Worm (Caenorhabditis elegans): ENCODE results near the gene cnc-1.

Gene cnc-1

DNA sequence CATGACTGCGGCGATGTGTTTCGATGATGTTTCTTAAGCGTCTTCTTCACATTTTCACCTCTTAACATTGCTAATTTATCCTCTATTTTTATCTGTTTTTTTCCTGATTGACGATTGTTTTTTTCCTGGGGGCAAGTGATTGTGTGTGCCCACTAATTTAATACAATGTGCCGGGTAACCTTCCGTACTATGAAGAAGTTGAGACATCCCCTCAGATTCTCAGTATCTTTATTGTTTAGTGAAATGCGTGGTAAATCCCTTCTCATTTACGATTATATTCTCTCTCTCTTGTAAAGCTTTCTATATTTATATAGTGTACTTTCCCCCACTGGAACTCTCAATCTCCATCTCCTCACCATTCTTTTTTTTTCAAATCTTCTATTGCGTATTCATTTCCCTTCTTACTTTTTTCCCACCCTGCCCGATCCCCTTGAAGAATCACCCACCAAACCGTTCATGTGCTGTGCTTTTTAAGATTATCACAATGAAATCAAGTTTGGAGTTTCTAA lies 32.3 kb upstream of the cnc-1 start:
- TF ChIP-seq arid-1 (GFP tag; conservative IDR thresholded peaks at IDR 0.05) (peak; percentile 36; the same call in 1 of the 2 replicates), Y105C5A.15 (GFP tag; IDR thresholded peaks at IDR 0.05) (0 out of 2 replicates have a peak, but pooled peaks have one; percentile 16), lin-38 (GFP tag; IDR thresholded peaks at IDR 0.05) (peak; percentile 47; the same call in 1 of the 2 replicates), ctbp-1 (GFP tag; IDR thresholded peaks at IDR 0.05) (no peak), mep-1 (tag; optimal IDR thresholded peaks at IDR 0.05) (peak; percentile 1)

DNA sequence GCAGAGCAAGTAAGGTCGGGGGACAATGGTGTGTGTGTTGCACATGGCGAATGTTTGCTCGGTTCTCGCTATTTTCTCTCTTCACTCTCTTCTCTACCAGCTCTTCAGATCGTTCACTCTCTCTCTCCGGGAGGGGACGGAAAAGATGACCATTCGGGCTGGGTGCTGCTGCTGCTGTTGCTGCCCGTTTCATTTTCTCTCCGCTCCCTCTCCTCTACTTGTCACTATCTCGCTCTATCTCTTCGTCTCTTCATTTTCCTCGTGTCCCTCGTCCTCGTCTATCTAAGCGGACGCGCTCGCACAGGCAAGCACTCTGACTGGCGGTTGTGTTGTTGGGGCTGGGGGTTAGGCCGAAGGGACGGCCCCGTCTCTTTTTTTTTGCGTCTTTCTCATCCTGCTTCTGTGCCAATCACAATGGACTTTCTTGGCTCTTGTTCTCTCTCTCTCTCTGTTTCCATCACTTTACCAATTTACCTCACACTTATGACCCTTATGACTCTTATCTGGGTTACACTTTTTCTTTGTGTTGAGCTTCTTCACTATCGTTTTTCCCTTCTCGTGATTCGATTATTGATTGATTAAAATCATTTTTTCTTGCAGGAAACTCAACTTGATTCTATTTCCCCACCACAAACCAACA lies 30.5 kb upstream of the cnc-1 start, which contains the start of the genes F53E2.2 and unc-60:
Gene F53E2.2 (plus strand): TSS at position 601 of the 640 bp plus-strand sequence.
Gene unc-60 (plus strand): TSS at position 601 of the 640 bp plus-strand sequence.
- no peak for TF ChIP-seq fkh-10 (GFP tag; optimal IDR thresholded peaks at IDR 0.05)
- no peak for TF ChIP-seq lin-1 (GFP tag; IDR thresholded peaks at IDR 0.05)
- TF ChIP-seq nhr-11 (tag; optimal IDR thresholded peaks at IDR 0.05): no peak
- TF ChIP-seq hlh-30 (tag; optimal IDR thresholded peaks at IDR 0.05; ENCODE audit: insufficient read depth): peak; percentile 72
- TF ChIP-seq skn-1 (tag; optimal IDR thresholded peaks at IDR 0.05): no peak
- no peak for TF ChIP-seq arid-1 (GFP tag; conservative IDR thresholded peaks at IDR 0.05)
- TF ChIP-seq dpl-1 (GFP tag; optimal IDR thresholded peaks at IDR 0.05): peak; percentile 13
- peak; percentile 38 for TF ChIP-seq ctbp-1 (GFP tag; IDR thresholded peaks at IDR 0.05)
- TF ChIP-seq cey-2 (tag; optimal IDR thresholded peaks at IDR 0.05; ENCODE audit: borderline replicate concordance, insufficient read depth): no peak
- no peak for TF ChIP-seq zip-11 (GFP tag; IDR thresholded peaks at IDR 0.05)
- TF ChIP-seq ceh-20 (GFP tag; IDR thresholded peaks at IDR 0.05): 0 out of 2 replicates have a peak, but pooled peaks have one; percentile 29
- TF ChIP-seq tag-97 (GFP tag; IDR thresholded peaks at IDR 0.05): no peak
- peak; percentile 89 for TF ChIP-seq set-16 (GFP tag; IDR thresholded peaks at IDR 0.05)
- peak; percentile 47; the same call in 1 of the 2 replicates for TF ChIP-seq dmd-6 (GFP tag; IDR thresholded peaks at IDR 0.05)
- TF ChIP-seq mep-1 (tag; optimal IDR thresholded peaks at IDR 0.05): peak; percentile 77
- peak; percentile 80 for TF ChIP-seq hlh-11 (tag; optimal IDR thresholded peaks at IDR 0.05)
- TF ChIP-seq unc-62 (GFP tag; optimal IDR thresholded peaks at IDR 0.05 in 1 of 2): peak in 1 of 2 experiments; percentile 92
- TF ChIP-seq unc-62 (tag; optimal IDR thresholded peaks at IDR 0.05): no peak
- TF ChIP-seq dmd-8 (GFP tag; IDR thresholded peaks at IDR 0.05): no peak
- no peak for TF ChIP-seq T20F7.1 (GFP tag; optimal IDR thresholded peaks at IDR 0.05)
- TF ChIP-seq hif-1 (tag; optimal IDR thresholded peaks at IDR 0.05): peak in 1 of 2 experiments; percentile 40
- TF ChIP-seq attf-4 (tag; optimal IDR thresholded peaks at IDR 0.05): no peak
- peak; percentile 45 for TF ChIP-seq dve-1 (tag; optimal IDR thresholded peaks at IDR 0.05; ENCODE audit: insufficient read depth)
- TF ChIP-seq ZK546.5 (tag; optimal IDR thresholded peaks at IDR 0.05): no peak
- peak; percentile 61; the same call in 1 of the 2 replicates for TF ChIP-seq pha-4 (GFP tag; IDR thresholded peaks at IDR 0.05)
- no peak for TF ChIP-seq pha-4 (tag; optimal IDR thresholded peaks at IDR 0.05)
- TF ChIP-seq madf-5 (GFP tag; IDR thresholded peaks at IDR 0.05): 0 out of 4 replicates have a peak, but pooled peaks of 1 of the 2 experiments have one; percentile 36
- TF ChIP-seq dmd-9 (GFP tag; IDR thresholded peaks at IDR 0.05): no peak
- TF ChIP-seq zip-2 (tag; optimal IDR thresholded peaks at IDR 0.05): no peak
- TF ChIP-seq aha-1 (tag): peak; percentile 99
- peak; percentile 76 for TF ChIP-seq mes-2 (tag; optimal IDR thresholded peaks at IDR 0.05; ENCODE audit: poor library complexity, severe bottlenecking)
- TF ChIP-seq nhr-237 (tag; optimal IDR thresholded peaks at IDR 0.05): no peak
- peak; percentile 16 for TF ChIP-seq ces-1 (GFP tag; optimal IDR thresholded peaks at IDR 0.05)
- TF ChIP-seq nhr-48 (tag; optimal IDR thresholded peaks at IDR 0.05): peak; percentile 4
- TF ChIP-seq hmg-1.1 (GFP tag; IDR thresholded peaks at IDR 0.05): peak; percentile 84
- TF ChIP-seq nhr-10 (tag; optimal IDR thresholded peaks at IDR 0.05): no peak
- 0 out of 2 replicates have a peak, but pooled peaks have one; percentile 13 for TF ChIP-seq snpc-1.2 (GFP tag; IDR thresholded peaks at IDR 0.05)
- peak; percentile 66 for TF ChIP-seq mxl-3 (GFP tag; optimal IDR thresholded peaks at IDR 0.05)
- peak; percentile 59 for TF ChIP-seq T26A8.4 (GFP tag; IDR thresholded peaks at IDR 0.05)
- TF ChIP-seq nhr-28 (tag; optimal IDR thresholded peaks at IDR 0.05): peak; percentile 53
- no peak for TF ChIP-seq F49E8.2 (tag; optimal IDR thresholded peaks at IDR 0.05; ENCODE audit: borderline replicate concordance)
- TF ChIP-seq lin-15B (tag; optimal IDR thresholded peaks at IDR 0.05): no peak
- peak; percentile 84 for TF ChIP-seq rbr-2 (tag; optimal IDR thresholded peaks at IDR 0.05)
- no peak; the same call in 1 of the 2 replicates for TF ChIP-seq tra-1 (GFP tag; IDR thresholded peaks at IDR 0.05)
- 0 out of 2 replicates have a peak, but pooled peaks have one; percentile 32 for TF ChIP-seq vab-7 (GFP tag; IDR thresholded peaks at IDR 0.05)
